Worm (Caenorhabditis elegans): ENCODE results near the gene mdt-27.

DNA sequence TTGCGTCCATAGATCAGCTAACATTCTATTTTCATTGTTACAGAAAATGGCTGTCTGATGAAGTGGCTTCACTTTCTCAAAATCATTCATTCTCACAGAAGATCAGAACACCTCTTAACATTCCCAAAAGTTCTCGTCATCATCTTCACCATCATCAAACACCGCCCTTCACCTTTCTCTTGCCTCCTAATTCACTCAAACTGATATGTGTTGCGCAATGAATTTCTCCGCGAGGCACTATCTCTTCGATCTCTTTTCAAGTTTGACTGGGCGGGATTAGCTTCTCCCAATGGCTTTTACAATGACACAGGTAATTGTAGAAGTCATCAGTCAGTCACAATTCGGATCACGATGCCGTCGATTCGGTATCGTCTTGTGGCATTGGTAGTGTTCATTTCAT lies 8.1 kb upstream of the mdt-27 start, which contains the start of gene grd-6:
- TF ChIP-seq skn-1 (tag; optimal IDR thresholded peaks at IDR 0.05) (no peak), nhr-23 (tag; optimal IDR thresholded peaks at IDR 0.05) (no peak), ceh-16 (tag; optimal IDR thresholded peaks at IDR 0.05) (no peak), jun-1 (tag; optimal IDR thresholded peaks at IDR 0.05) (no peak), aly-2 (tag; optimal IDR thresholded peaks at IDR 0.05) (no peak), nhr-67 (tag; optimal IDR thresholded peaks at IDR 0.05) (no peak)
